Fruit fly (Drosophila melanogaster): ENCODE results near the gene Lcp65Ab2.

Gene Lcp65Ab2

dm6 chr3L:6124616-6125408, 21.7 kb upstream of the Lcp65Ab2 start (continued):
- TF ChIP-seq Bgb (GFP tag; IDR thresholded peaks at IDR 0.05; ENCODE audit: partially characterized antibody) (peak; percentile 22; the same call in 1 of the 2 replicates), CG6175 (GFP tag; IDR thresholded peaks at IDR 0.05) (peak; percentile 81), bbx (GFP tag; IDR thresholded peaks at IDR 0.05; ENCODE audit: partially characterized antibody) (no peak), HLHmδ (GFP tag; optimal IDR thresholded peaks at IDR 0.05) (peak; percentile 97), prd (optimal IDR thresholded peaks at IDR 0.05) (peak in 1 of 2 experiments; percentile 5), prd (GFP tag; IDR thresholded peaks at IDR 0.05) (no peak), gt (GFP tag; IDR thresholded peaks at IDR 0.05) (no peak), Hmr (GFP tag; optimal IDR thresholded peaks at IDR 0.05) (peak; percentile 86), CG33213 (GFP tag; optimal IDR thresholded peaks at IDR 0.05) (peak; percentile 82), CG13296 (GFP tag; optimal IDR thresholded peaks at IDR 0.05) (peak; percentile 85), CG17359 (tag; optimal IDR thresholded peaks at IDR 0.05) (peak; percentile 77), CG16779 (GFP tag; IDR thresholded peaks at IDR 0.05) (0 out of 2 replicates have a peak, but pooled peaks have one; percentile 39), so (GFP tag; IDR thresholded peaks at IDR 0.05) (peak; percentile 76; the same call in 2 of the 3 replicates), CG7372 (GFP tag; IDR thresholded peaks at IDR 0.05) (peak; percentile 83), CG11398 (GFP tag; optimal IDR thresholded peaks at IDR 0.05) (peak; percentile 55), Xrp1 (GFP tag; IDR thresholded peaks at IDR 0.05) (peak; percentile 41), CG1647 (GFP tag; optimal IDR thresholded peaks at IDR 0.05) (peak; percentile 45), CG11085 (GFP tag; IDR thresholded peaks at IDR 0.05) (peak; percentile 83), CG32532 (GFP tag; IDR thresholded peaks at IDR 0.05) (peak; percentile 86), TFAM (GFP tag; optimal IDR thresholded peaks at IDR 0.05) (peak; percentile 56), en (GFP tag; optimal IDR thresholded peaks at IDR 0.05) (peak; percentile 77), CG10565 (GFP tag; optimal IDR thresholded peaks at IDR 0.05) (peak; percentile 24), sr (GFP tag; IDR thresholded peaks at IDR 0.05) (peak; percentile 93), dysf (GFP tag; IDR thresholded peaks at IDR 0.05) (peak; percentile 79; the same call in 2 of the 3 replicates), Camta (GFP tag; optimal IDR thresholded peaks at IDR 0.05) (peak; percentile 92), fu2 (GFP tag; optimal IDR thresholded peaks at IDR 0.05) (no peak), ATbp (GFP tag; optimal IDR thresholded peaks at IDR 0.05) (peak; percentile 81), MTF-1 (GFP tag; optimal IDR thresholded peaks at IDR 0.05; ENCODE audit: borderline replicate concordance) (peak; percentile 94), CG17568 (GFP tag; optimal IDR thresholded peaks at IDR 0.05) (peak; percentile 79), CG13894 (tag; optimal IDR thresholded peaks at IDR 0.05) (no peak), CG11247 (GFP tag; IDR thresholded peaks at IDR 0.05) (peak; percentile 79), gro (GFP tag; optimal IDR thresholded peaks at IDR 0.05) (no peak), btn (GFP tag; optimal IDR thresholded peaks at IDR 0.05) (peak; percentile 52), bsh (GFP tag; optimal IDR thresholded peaks at IDR 0.05) (peak in 1 of 2 experiments; percentile 62), exex (tag; optimal IDR thresholded peaks at IDR 0.05) (no peak), CG10654 (GFP tag; optimal IDR thresholded peaks at IDR 0.05) (peak; percentile 75), CG1792 (GFP tag; optimal IDR thresholded peaks at IDR 0.05) (peak; percentile 56), repo (GFP tag; optimal IDR thresholded peaks at IDR 0.05) (peak; percentile 64), Usf (GFP tag; optimal IDR thresholded peaks at IDR 0.05) (peak; percentile 6), ap (GFP tag; IDR thresholded peaks at IDR 0.05) (peak; percentile 61), CG32772 (GFP tag; IDR thresholded peaks at IDR 0.05) (no peak; the same call in 1 of the 2 replicates), CG3847 (GFP tag; IDR thresholded peaks at IDR 0.05) (peak; percentile 67), unpg (GFP tag; optimal IDR thresholded peaks at IDR 0.05) (peak; percentile 76), caup (GFP tag; optimal IDR thresholded peaks at IDR 0.05; ENCODE audit: severe bottlenecking) (peak; percentile 94), Pdp1 (GFP tag; optimal IDR thresholded peaks at IDR 0.05) (peak in 1 of 2 experiments; percentile 34), Awh (GFP tag; IDR thresholded peaks at IDR 0.05) (peak; percentile 90), Sry-β (GFP tag; optimal IDR thresholded peaks at IDR 0.05) (peak; percentile 62), pzg (GFP tag; optimal IDR thresholded peaks at IDR 0.05) (peak; percentile 17), CG16815 (GFP tag; optimal IDR thresholded peaks at IDR 0.05) (peak; percentile 17)

All from whole organism, embryonic.